Worm (Caenorhabditis elegans): ENCODE measurements around the gene alg-2.

The alg-2 gene

DNA sequence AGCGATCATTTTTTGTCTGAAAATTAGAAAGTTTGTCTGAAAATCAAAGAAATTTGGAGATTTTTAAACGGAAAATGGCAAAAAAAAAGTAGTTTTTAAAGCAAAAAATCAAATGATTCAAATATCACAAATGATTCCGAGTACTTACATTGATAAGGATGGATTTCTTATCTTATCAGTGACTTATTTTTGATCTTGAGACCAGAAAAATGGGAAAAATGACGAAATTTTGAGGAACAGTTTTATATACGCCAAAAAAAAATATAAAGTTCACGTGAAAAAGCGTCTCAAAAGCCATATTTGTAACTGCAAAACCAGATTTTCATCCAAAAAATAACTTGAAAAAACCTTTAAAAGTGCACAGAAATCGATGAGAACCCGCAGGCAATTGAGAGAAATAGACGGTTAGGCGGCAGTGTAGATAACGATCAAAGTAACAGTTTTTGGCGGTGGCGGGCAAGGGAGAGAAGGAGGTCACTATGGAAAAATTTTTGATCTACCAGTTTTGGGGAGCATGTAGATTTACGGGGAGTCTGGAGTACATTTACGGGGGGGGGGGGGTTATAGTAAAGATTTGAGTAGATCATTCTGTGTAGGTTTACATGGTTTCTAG lies 27.8 kb downstream of the alg-2 start, which contains the start of gene T07D3.9:
T07D3.9 (minus strand) TSS at position 194 of the 613 bp plus-strand sequence.
- TF ChIP-seq swsn-7 (tag; optimal IDR thresholded peaks at IDR 0.05) = no peak
- no peak for TF ChIP-seq mab-9 (GFP tag; IDR thresholded peaks at IDR 0.05)
- no peak for TF ChIP-seq nhr-237 (tag; optimal IDR thresholded peaks at IDR 0.05)
- no peak for TF ChIP-seq rnt-1 (tag; optimal IDR thresholded peaks at IDR 0.05)
- no peak for TF ChIP-seq pax-3 (tag; optimal IDR thresholded peaks at IDR 0.05)
- TF ChIP-seq elt-2 (tag; optimal IDR thresholded peaks at IDR 0.05) = peak; percentile 97
- peak; percentile 59 for TF ChIP-seq tlp-1 (tag; optimal IDR thresholded peaks at IDR 0.05)
- no peak for TF ChIP-seq snpc-4 (tag; optimal IDR thresholded peaks at IDR 0.05)
- TF ChIP-seq dpl-1 (GFP tag; optimal IDR thresholded peaks at IDR 0.05) = no peak
- TF ChIP-seq hlh-4 (tag; optimal IDR thresholded peaks at IDR 0.05) = no peak
- TF ChIP-seq nhr-77 (tag; optimal IDR thresholded peaks at IDR 0.05) = no peak
- TF ChIP-seq dsc-1 (tag; optimal IDR thresholded peaks at IDR 0.05) = no peak
- TF ChIP-seq elt-3 (tag; optimal IDR thresholded peaks at IDR 0.05) = peak in 5 of 6 experiments; percentile 46 to 97 (median 51)
- peak; percentile 11 for TF ChIP-seq blmp-1 (tag; optimal IDR thresholded peaks at IDR 0.05)
- TF ChIP-seq lir-3 (tag; optimal IDR thresholded peaks at IDR 0.05; ENCODE audit: poor library complexity) = no peak
- no peak for TF ChIP-seq irx-1 (tag; optimal IDR thresholded peaks at IDR 0.05)
- TF ChIP-seq hpl-2 (GFP tag; optimal IDR thresholded peaks at IDR 0.05) = no peak
- no peak for TF ChIP-seq egl-13 (tag; optimal IDR thresholded peaks at IDR 0.05)
- peak; percentile 12 for TF ChIP-seq nhr-20 (tag; optimal IDR thresholded peaks at IDR 0.05)
- TF ChIP-seq ceh-90 (tag; optimal IDR thresholded peaks at IDR 0.05) = no peak
- no peak for TF ChIP-seq nhr-12 (tag; optimal IDR thresholded peaks at IDR 0.05)
- no peak for TF ChIP-seq efl-3 (GFP tag; optimal IDR thresholded peaks at IDR 0.05)
- TF ChIP-seq nhr-71 (tag; optimal IDR thresholded peaks at IDR 0.05) = no peak

DNA sequence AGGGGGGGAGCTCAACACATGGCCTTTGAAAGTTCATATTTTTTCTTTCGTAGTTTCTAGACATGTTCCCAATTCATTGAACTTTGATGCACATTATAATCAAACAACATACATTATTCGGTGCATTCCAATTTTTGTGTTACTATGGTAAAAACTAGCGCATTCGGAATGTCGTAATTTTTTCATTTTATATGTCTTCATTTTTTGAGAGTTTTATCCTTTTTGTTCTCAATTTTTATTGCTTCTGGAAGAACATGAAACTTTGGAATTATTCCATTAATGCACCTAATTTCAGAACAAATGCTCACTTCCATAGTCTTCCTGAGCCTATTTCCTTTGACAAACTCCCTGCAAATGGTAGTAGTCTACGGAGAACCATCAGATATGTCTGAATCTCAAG lies 28.6 kb downstream of the alg-2 start, which contains the start of gene T07D3.2:
T07D3.2 (plus strand) TSS at position 301 of the 400 bp plus-strand sequence.
- TF ChIP-seq pqm-1 (tag; optimal IDR thresholded peaks at IDR 0.05) (no peak), xbp-1 (tag; optimal IDR thresholded peaks at IDR 0.05) (no peak), efl-3 (GFP tag; optimal IDR thresholded peaks at IDR 0.05) (no peak)

DNA sequence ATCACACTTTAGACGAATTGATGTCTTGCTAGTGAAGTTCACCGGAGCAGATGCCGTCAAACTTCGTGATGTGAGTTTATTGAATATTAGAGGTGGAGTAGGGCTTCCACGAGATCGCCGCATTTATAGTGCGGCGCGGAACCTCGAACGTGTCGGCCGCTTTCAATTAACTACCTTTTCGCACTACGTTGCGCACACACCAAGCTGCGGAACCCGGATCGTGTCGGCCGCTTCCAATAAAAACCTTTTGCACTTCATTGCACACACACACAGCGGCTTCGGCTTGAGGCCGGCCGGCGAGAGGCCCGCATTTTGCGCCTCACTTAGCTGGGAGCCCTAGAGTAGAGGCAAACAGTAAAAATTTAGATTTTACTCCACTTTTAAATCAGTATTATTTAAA lies 32.3 kb downstream of the alg-2 start:
- TF ChIP-seq lin-35 (GFP tag; optimal IDR thresholded peaks at IDR 0.05) (no peak), snpc-4 (tag; optimal IDR thresholded peaks at IDR 0.05) (peak; percentile 93), jun-1 (tag; optimal IDR thresholded peaks at IDR 0.05) (no peak), tbx-2 (tag; optimal IDR thresholded peaks at IDR 0.05) (no peak), nhr-19 (GFP tag; conservative IDR thresholded peaks at IDR 0.05) (peak; percentile 41), rnt-1 (tag; optimal IDR thresholded peaks at IDR 0.05) (peak; percentile 69), fos-1 (tag; optimal IDR thresholded peaks at IDR 0.05) (no peak)

DNA sequence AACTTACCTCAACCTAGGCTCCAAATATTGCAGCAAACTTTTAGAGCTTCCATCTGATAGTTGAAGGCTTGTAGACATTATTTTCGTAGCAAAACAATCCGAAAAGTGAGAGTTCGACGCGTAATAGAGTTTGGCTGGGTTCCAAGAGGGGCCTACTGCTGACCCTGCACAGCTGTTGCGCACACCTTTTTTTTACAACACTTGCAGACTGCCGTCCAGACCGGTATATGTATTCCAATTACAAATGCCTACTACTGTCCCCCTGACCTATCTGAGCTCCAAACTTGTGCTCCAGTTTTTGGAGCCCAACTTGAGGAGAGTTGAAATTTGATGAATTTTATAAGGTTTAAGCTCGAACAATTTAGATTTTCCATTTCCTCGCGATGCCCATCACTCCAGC lies 36.5 kb downstream of the alg-2 start, which contains the start of the genes fbxc-24 and fbxc-27:
fbxc-24 (minus strand) TSS at position 101 of the 400 bp plus-strand sequence.
fbxc-27 (plus strand) TSS at position 216 of the 400 bp plus-strand sequence.
- TF ChIP-seq unc-30 (tag; optimal IDR thresholded peaks at IDR 0.05) = no peak

DNA sequence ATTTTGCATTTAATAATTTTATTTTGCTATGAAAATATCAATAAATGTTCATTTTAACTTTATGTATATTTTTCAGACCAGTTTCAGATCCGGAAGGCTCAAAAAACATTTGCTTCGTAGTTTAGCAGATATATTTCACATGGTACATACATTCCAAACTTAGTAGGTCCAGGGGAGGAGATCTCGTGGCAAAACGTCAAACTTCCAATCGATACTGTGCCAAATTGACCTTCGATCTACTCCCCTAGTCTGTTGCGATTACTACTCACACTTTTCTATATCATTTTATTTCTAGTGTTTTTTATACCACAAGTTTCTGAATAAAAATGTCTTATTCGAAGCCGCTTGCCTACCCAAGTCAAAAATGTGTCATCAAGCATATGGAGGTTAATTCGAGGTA lies 38.7 kb downstream of the alg-2 start, which contains the start of gene fbxc-31:
fbxc-31 (plus strand) TSS at position 301 of the 400 bp plus-strand sequence.
- TF ChIP-seq hpl-2 (GFP tag; optimal IDR thresholded peaks at IDR 0.05) (no peak), efl-1 (optimal IDR thresholded peaks at IDR 0.05) (no peak), efl-1 (GFP tag; optimal IDR thresholded peaks at IDR 0.05 in 1 of 2) (peak in 1 of 2 experiments; percentile 15), tbx-2 (tag; optimal IDR thresholded peaks at IDR 0.05) (no peak), nhr-71 (tag; optimal IDR thresholded peaks at IDR 0.05) (no peak)

All from whole organism, L1 larva.